Fruit fly (Drosophila melanogaster): Measurements from ENCODE around the gene CG11458.

dm6 chr3L:20914375-20914774, 8.8 kb downstream of the CG11458 start:
- TF ChIP-seq CTCF (optimal IDR thresholded peaks at IDR 0.05): no peak
- no peak for TF ChIP-seq CG8478 (optimal IDR thresholded peaks at IDR 0.05)
